Worm (Caenorhabditis elegans) whole organism, L3 larva: Measurements from ENCODE around the gene mec-2.

Experiments used
- R02D3.7 ChIP-seq: fragments of 150-350 bp; optimal IDR thresholded peaks from 2 replicates; lab custom pipeline; 2014; ENCODE audit warnings: missing biosample characterization, missing genetic modification characterization
- ZK546.5 ChIP-seq: sonication (generic microtip); optimal IDR thresholded peaks from 2 replicates; lab custom pipeline; 2017; ENCODE audit warnings: missing biosample characterization, missing genetic modification characterization
- ceh-28 ChIP-seq: fragments of 150-350 bp; optimal IDR thresholded peaks from 2 replicates; lab custom pipeline; 2014; ENCODE audit warnings: missing biosample characterization, missing genetic modification reagents, missing genetic modification characterization
- ceh-9 ChIP-seq: sonication (generic microtip); optimal IDR thresholded peaks from 2 replicates; lab custom pipeline; 2018; ENCODE audit warnings: missing biosample characterization, missing genetic modification characterization
- daf-12 ChIP-seq: fragments of 150-350 bp; optimal IDR thresholded peaks from 2 replicates; lab custom pipeline; 2014; ENCODE audit warnings: missing biosample characterization, missing genetic modification reagents, missing genetic modification characterization
- egl-27 ChIP-seq: sonication (generic microtip); optimal IDR thresholded peaks from 4 replicates; lab custom pipeline; 2017; ENCODE audit warnings: missing biosample characterization, missing genetic modification reagents, missing genetic modification characterization
- egl-5 ChIP-seq: fragments of 150-350 bp; optimal IDR thresholded peaks from 2 replicates; lab custom pipeline; 2017; ENCODE audit warnings: missing biosample characterization, missing genetic modification reagents, missing genetic modification characterization, inconsistent platforms
- elt-1 ChIP-seq: fragments of 150-350 bp; optimal IDR thresholded peaks from 2 replicates; lab custom pipeline; 2014; ENCODE audit warnings: missing biosample characterization, missing genetic modification characterization
- elt-2 ChIP-seq: sonication (generic microtip); optimal IDR thresholded peaks from 2 replicates; lab custom pipeline; 2016; ENCODE audit warnings: missing genetic modification reagents, mild to moderate bottlenecking, missing genetic modification characterization, missing compliant biosample characterization
- eor-1 ChIP-seq, 2 experiments: fragments of 150-350 bp; optimal IDR thresholded peaks; 2 replicates each; lab custom pipeline; 2014 to 2018; ENCODE audit warnings: missing biosample characterization in 2 of 2, missing genetic modification characterization in 2 of 2
- fkh-2 ChIP-seq: fragments of 150-350 bp; optimal IDR thresholded peaks from 2 replicates; lab custom pipeline; 2014; ENCODE audit warnings: missing biosample characterization, missing genetic modification reagents, missing genetic modification characterization
- hmg-11 ChIP-seq: sonication (generic microtip); optimal IDR thresholded peaks from 2 replicates; lab custom pipeline; 2016; ENCODE audit warnings: missing genetic modification characterization, missing compliant biosample characterization
- jun-1 ChIP-seq: fragments of 150-350 bp; optimal IDR thresholded peaks from 2 replicates; lab custom pipeline; 2014; ENCODE audit warnings: missing biosample characterization, missing genetic modification reagents, missing genetic modification characterization
- lin-15B ChIP-seq: fragments of 150-350 bp; optimal IDR thresholded peaks from 2 replicates; lab custom pipeline; 2014; ENCODE audit warnings: missing biosample characterization, missing genetic modification characterization
- mdl-1 ChIP-seq: fragments of 150-350 bp; optimal IDR thresholded peaks from 2 replicates; lab custom pipeline; 2014; ENCODE audit warnings: missing biosample characterization, missing genetic modification characterization
- mml-1 ChIP-seq: fragments of 150-350 bp; sonication (generic microtip); optimal IDR thresholded peaks from 3 replicates; lab custom pipeline; 2014; ENCODE audit warnings: missing biosample characterization, missing genetic modification characterization
- nfya-1 ChIP-seq: sonication (generic microtip); optimal IDR thresholded peaks from 2 replicates; lab custom pipeline; 2017; ENCODE audit warnings: missing genetic modification characterization, mild to moderate bottlenecking, missing compliant biosample characterization, antibody characterized with exemption, moderate library complexity; ENCODE audit not compliant: insufficient read depth
- nhr-23 ChIP-seq: fragments of 150-350 bp; optimal IDR thresholded peaks from 2 replicates; lab custom pipeline; 2014; ENCODE audit warnings: missing biosample characterization, missing genetic modification reagents, missing genetic modification characterization
- nhr-237 ChIP-seq: fragments of 150-350 bp; optimal IDR thresholded peaks from 2 replicates; lab custom pipeline; 2014; ENCODE audit warnings: missing biosample characterization, missing genetic modification characterization
- nhr-25 ChIP-seq: sonication (generic microtip); optimal IDR thresholded peaks from 2 replicates; lab custom pipeline; 2017; ENCODE audit warnings: missing biosample characterization, missing genetic modification characterization
- nhr-43 ChIP-seq: sonication (generic microtip); optimal IDR thresholded peaks from 2 replicates; lab custom pipeline; 2016; ENCODE audit warnings: mild to moderate bottlenecking, missing genetic modification characterization, missing compliant biosample characterization; ENCODE audit not compliant: poor library complexity, severe bottlenecking
- nhr-76 ChIP-seq: fragments of 150-350 bp; sonication (generic microtip); optimal IDR thresholded peaks from 5 replicates; lab custom pipeline; 2014; ENCODE audit warnings: missing biosample characterization, missing genetic modification characterization
- nhr-77 ChIP-seq: fragments of 150-350 bp; optimal IDR thresholded peaks from 2 replicates; lab custom pipeline; 2014; ENCODE audit warnings: missing biosample characterization, missing genetic modification characterization
- pha-4 ChIP-seq: fragments of 150-350 bp; optimal IDR thresholded peaks from 2 replicates; lab custom pipeline; 2014; ENCODE audit warnings: missing biosample characterization, missing genetic modification reagents, missing genetic modification characterization
- pqm-1 ChIP-seq: fragments of 150-350 bp; optimal IDR thresholded peaks from 2 replicates; lab custom pipeline; 2017; ENCODE audit warnings: missing biosample characterization, missing genetic modification characterization, inconsistent platforms
- sea-2 ChIP-seq: fragments of 150-350 bp; sonication (generic microtip); optimal IDR thresholded peaks from 4 replicates; lab custom pipeline; 2014; ENCODE audit warnings: missing biosample characterization, missing genetic modification reagents, missing genetic modification characterization
- skn-1 ChIP-seq: fragments of 150-350 bp; optimal IDR thresholded peaks from 2 replicates; lab custom pipeline; 2014; ENCODE audit warnings: missing biosample characterization, missing genetic modification characterization
- snpc-4 ChIP-seq: fragments of 150-350 bp; optimal IDR thresholded peaks from 2 replicates; lab custom pipeline; 2014; ENCODE audit warnings: missing biosample characterization, missing genetic modification characterization
- unc-62 ChIP-seq: fragments of 150-350 bp; sonication (generic microtip); optimal IDR thresholded peaks from 4 replicates; lab custom pipeline; 2014; ENCODE audit warnings: missing biosample characterization, missing genetic modification reagents, missing genetic modification characterization
- zag-1 ChIP-seq: fragments of 150-350 bp; optimal IDR thresholded peaks from 2 replicates; lab custom pipeline; 2014; ENCODE audit warnings: missing biosample characterization, missing genetic modification characterization
- ztf-11 ChIP-seq: fragments of 150-350 bp; optimal IDR thresholded peaks from 2 replicates; lab custom pipeline; 2014; ENCODE audit warnings: missing biosample characterization, missing genetic modification characterization

The mec-2 gene

ce11 chrX:5567454-5567853 is at the start of gene mec-2:
Gene mec-2, plus strand, starts transcription at chrX:5567754.
- no peak for TF ChIP-seq pqm-1 (tag; lab: Kevin White, UChicago)
- TF ChIP-seq hmg-11 (tag; lab: Kevin White, UChicago), result no peak
- no peak for TF ChIP-seq nhr-76 (tag; lab: Kevin White, UChicago)
- TF ChIP-seq sea-2 (GFP tag; lab: Kevin White, UChicago), result no peak
- TF ChIP-seq ceh-28 (tag; lab: Kevin White, UChicago), result no peak
- no peak for TF ChIP-seq eor-1 (tag; optimal IDR thresholded peaks at IDR 0.05; lab: Kevin White, UChicago)
- no peak for TF ChIP-seq unc-62 (GFP tag; lab: Kevin White, UChicago)
- TF ChIP-seq snpc-4, result no peak
- no peak for TF ChIP-seq fkh-2 (tag; lab: Kevin White, UChicago)
- TF ChIP-seq ZK546.5 (tag; lab: Kevin White, UChicago), result no peak
- no peak for TF ChIP-seq nhr-25 (tag; lab: Kevin White, UChicago)
- no peak for TF ChIP-seq elt-2 (tag; lab: Kevin White, UChicago)
- TF ChIP-seq elt-1, result no peak
- TF ChIP-seq, all 47 proteins: peak for 0

- no peak for TF ChIP-seq nhr-43 (tag; lab: Kevin White, UChicago)
- peak; percentile 67 for TF ChIP-seq nhr-25 (tag; lab: Kevin White, UChicago)
- peak; percentile 7 for TF ChIP-seq nfya-1 (tag; lab: Kevin White, UChicago)
- no peak for TF ChIP-seq R02D3.7
Measured at ce11 chrX:5517844-5518243, 49.7 kb upstream of the mec-2 start.

- TF ChIP-seq nfya-1 (tag; lab: Kevin White, UChicago) (no peak), sea-2 (GFP tag; lab: Kevin White, UChicago) (no peak), ZK546.5 (tag; lab: Kevin White, UChicago) (no peak), unc-62 (GFP tag; lab: Kevin White, UChicago) (no peak), egl-27 (no peak), ceh-9 (tag; lab: Kevin White, UChicago) (no peak), nhr-76 (tag; lab: Kevin White, UChicago) (no peak), nhr-237 (tag; lab: Kevin White, UChicago) (no peak), nhr-77 (no peak), nhr-23 (tag; lab: Kevin White, UChicago) (no peak), ztf-11 (no peak), jun-1 (tag; lab: Kevin White, UChicago) (no peak), mml-1 (tag; lab: Kevin White, UChicago) (no peak), daf-12 (tag; lab: Kevin White, UChicago) (no peak), skn-1 (tag; lab: Kevin White, UChicago) (no peak), pha-4 (tag; lab: Kevin White, UChicago) (no peak), lin-15B (no peak), ceh-28 (tag; lab: Kevin White, UChicago) (no peak), elt-1 (no peak)
Measured at ce11 chrX:5518352-5518751, 49.2 kb upstream of the mec-2 start.

- no peak for TF ChIP-seq skn-1 (tag; lab: Kevin White, UChicago)
- TF ChIP-seq egl-27, result no peak
- TF ChIP-seq zag-1 (tag; lab: Kevin White, UChicago), result no peak
- peak; percentile 17 for TF ChIP-seq elt-2 (tag; lab: Kevin White, UChicago)
- no peak for TF ChIP-seq R02D3.7
- peak; percentile 18 for TF ChIP-seq pha-4 (tag; lab: Kevin White, UChicago)
- TF ChIP-seq jun-1 (tag; lab: Kevin White, UChicago), result no peak
- peak; percentile 1 for TF ChIP-seq nhr-43 (tag; lab: Kevin White, UChicago)
- TF ChIP-seq egl-5 (tag; lab: Kevin White, UChicago), result no peak
- no peak for TF ChIP-seq fkh-2 (tag; lab: Kevin White, UChicago)
- TF ChIP-seq sea-2 (GFP tag; lab: Kevin White, UChicago), result no peak
- no peak for TF ChIP-seq ztf-11
- TF ChIP-seq mdl-1 (tag; lab: Kevin White, UChicago), result no peak
- TF ChIP-seq nhr-23 (tag; lab: Kevin White, UChicago), result peak; percentile 26
Measured at ce11 chrX:5519567-5519966, 48.0 kb upstream of the mec-2 start.
